Worm (Caenorhabditis elegans) whole organism, early embryonic: Measurements from ENCODE around the gene brc-2.

ENCODE experiments used
- aly-1 ChIP-seq: sonication (generic microtip); optimal IDR thresholded peaks from 2 replicates; lab custom pipeline; 2016; ENCODE audit warnings: missing genetic modification characterization, missing compliant biosample characterization
- ama-1 ChIP-seq: fragments of 150-350 bp; optimal IDR thresholded peaks from 2 replicates; lab custom pipeline; 2014
- ceh-36 ChIP-seq: sonication (generic microtip); optimal IDR thresholded peaks from 2 replicates; lab custom pipeline; 2016; ENCODE audit warnings: missing genetic modification characterization, inconsistent platforms, missing compliant biosample characterization
- ets-7 ChIP-seq: sonication (generic microtip); optimal IDR thresholded peaks from 2 replicates; lab custom pipeline; 2016; ENCODE audit warnings: missing genotype, missing genetic modification characterization, missing compliant biosample characterization
- flt-1 ChIP-seq: fragments of 200-800 bp; sonication (Bioruptor generic); IDR thresholded peaks from 2 replicates; pipeline ENCODE4 v1.3.6; 2022; ENCODE audit warnings: missing genetic modification characterization, missing compliant biosample characterization
- hnd-1 ChIP-seq: sonication (generic microtip); optimal IDR thresholded peaks from 2 replicates; lab custom pipeline; 2016; ENCODE audit warnings: missing genetic modification characterization, missing compliant biosample characterization
- pes-1 ChIP-seq: fragments of 200-800 bp; sonication (Bioruptor generic); IDR thresholded peaks from 2 replicates; pipeline ENCODE4 v1.3.6; 2022; ENCODE audit warnings: missing genetic modification reagents, missing genetic modification characterization, missing compliant biosample characterization
- scrt-1 ChIP-seq: fragments of 200-800 bp; sonication (Bioruptor generic); IDR thresholded peaks from 2 replicates; pipeline ENCODE4 v1.3.6; 2022; ENCODE audit warnings: missing genetic modification characterization, missing compliant biosample characterization
- tbx-37 ChIP-seq: fragments of 200-800 bp; sonication (Bioruptor generic); conservative IDR thresholded peaks from 2 replicates; pipeline ENCODE4 v1.3.6; 2022; ENCODE audit warnings: missing genetic modification reagents, missing genetic modification characterization, missing compliant biosample characterization
- tra-4 ChIP-seq: sonication (generic microtip); optimal IDR thresholded peaks from 2 replicates; lab custom pipeline; 2017; ENCODE audit warnings: missing genetic modification characterization, missing compliant biosample characterization

DNA sequence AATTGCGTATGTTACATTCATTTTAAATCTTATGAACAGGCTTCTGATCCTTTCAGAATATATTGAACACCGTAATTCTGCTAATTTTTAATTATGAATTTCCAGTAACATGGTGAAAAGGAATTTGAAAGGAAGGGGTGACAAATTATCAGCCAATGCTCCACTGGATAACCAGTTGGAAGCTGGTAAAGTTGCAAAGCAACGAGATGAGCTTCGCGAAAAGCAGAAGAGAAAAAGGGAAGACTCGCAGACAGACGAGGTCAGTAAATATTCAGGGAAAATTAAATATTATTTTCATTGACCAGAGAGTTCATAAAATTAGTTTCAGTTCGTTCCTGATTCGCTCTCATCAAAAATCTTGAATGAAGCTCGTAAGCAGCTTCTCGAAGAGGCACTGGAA, 29.0 kb upstream of the brc-2 start, which contains the start of gene byn-1:
- TF ChIP-seq ets-7 (tag; lab: Kevin White, UChicago), result no peak
- TF ChIP-seq tbx-37 (GFP tag; lab: Robert Waterston, UW), result no peak
- TF ChIP-seq flt-1 (GFP tag; lab: Robert Waterston, UW), result no peak
- TF ChIP-seq tra-4 (tag; lab: Kevin White, UChicago), result no peak
- TF ChIP-seq hnd-1 (tag; lab: Kevin White, UChicago), result no peak
- no peak for TF ChIP-seq pes-1
- no peak for TF ChIP-seq scrt-1 (GFP tag; lab: Robert Waterston, UW)
- no peak for TF ChIP-seq aly-1
- no peak for TF ChIP-seq ceh-36
- peak; percentile 26 for TF ChIP-seq ama-1 (lab: Kevin White, UChicago)
